Fruit fly (Drosophila melanogaster): Measurements from ENCODE around the gene CG11594.

Gene CG11594

DNA sequence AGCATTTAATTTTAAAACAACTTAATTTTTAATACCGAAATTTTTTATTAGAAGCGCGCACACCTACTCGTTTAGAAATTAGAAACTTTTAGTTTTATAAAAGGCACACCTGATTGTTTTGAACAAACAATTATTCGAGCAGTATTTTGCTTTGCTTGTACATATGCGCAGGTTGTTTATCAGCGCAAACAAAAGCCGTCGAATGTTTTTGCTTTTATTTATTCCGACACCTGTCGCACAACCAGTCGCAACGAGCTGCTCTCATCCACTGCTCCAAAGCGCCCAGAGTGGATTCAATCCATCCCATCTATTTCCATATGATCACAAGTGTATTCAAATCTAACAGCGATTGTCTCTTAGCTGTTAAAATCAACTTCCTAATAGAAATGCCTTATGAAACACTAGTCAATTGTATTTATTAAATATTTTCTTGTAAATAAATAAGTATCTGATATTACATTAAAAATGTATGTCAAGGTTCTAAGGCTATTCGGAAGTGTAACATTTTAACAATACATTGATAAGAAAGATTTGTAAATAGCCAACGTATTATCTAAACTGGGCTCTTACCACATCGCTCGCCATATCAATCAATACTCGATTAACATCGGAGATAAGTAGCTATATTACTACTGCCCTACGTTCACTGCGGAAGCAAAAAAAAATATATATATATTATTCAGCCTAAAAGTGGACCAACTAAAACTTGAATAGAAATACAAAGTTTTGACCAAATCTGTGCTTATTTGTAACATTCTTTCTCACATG is at the start of gene CG11594 (continued):
- TF ChIP-seq CG12071 (GFP tag; optimal IDR thresholded peaks at IDR 0.05) (peak; percentile 54), CG17568 (GFP tag; optimal IDR thresholded peaks at IDR 0.05) (no peak), CG10543 (GFP tag; optimal IDR thresholded peaks at IDR 0.05) (peak; percentile 40), Xbp1 (GFP tag; optimal IDR thresholded peaks at IDR 0.05) (no peak), zfh1 (GFP tag; IDR thresholded peaks at IDR 0.05) (no peak), ara (GFP tag; IDR thresholded peaks at IDR 0.05) (no peak), hb (GFP tag; IDR thresholded peaks at IDR 0.05; ENCODE audit: partially characterized antibody) (no peak), Opbp (GFP tag; IDR thresholded peaks at IDR 0.05; ENCODE audit: partially characterized antibody) (no peak), Med (GFP tag) (no peak), Vsx1 (GFP tag; optimal IDR thresholded peaks at IDR 0.05) (no peak), Rfx (GFP tag; IDR thresholded peaks at IDR 0.05) (peak; percentile 58), schlank (tag; optimal IDR thresholded peaks at IDR 0.05) (peak; percentile 44), CG5245 (GFP tag; optimal IDR thresholded peaks at IDR 0.05) (no peak), CG18764 (GFP tag; optimal IDR thresholded peaks at IDR 0.05) (no peak), dati (GFP tag; IDR thresholded peaks at IDR 0.05) (no peak), tna (GFP tag; IDR thresholded peaks at IDR 0.05; ENCODE audit: partially characterized antibody) (no peak), CG4730 (GFP tag; IDR thresholded peaks at IDR 0.05) (no peak), CG8290 (GFP tag; optimal IDR thresholded peaks at IDR 0.05) (no peak), CG8290 (tag; optimal IDR thresholded peaks at IDR 0.05) (no peak), seq (GFP tag; IDR thresholded peaks at IDR 0.05) (no peak), nerfin-2 (GFP tag; IDR thresholded peaks at IDR 0.05; ENCODE audit: partially characterized antibody) (no peak), CG17829 (tag; optimal IDR thresholded peaks at IDR 0.05) (no peak), eyg (GFP tag; optimal IDR thresholded peaks at IDR 0.05) (peak; percentile 25), CG8388 (GFP tag; optimal IDR thresholded peaks at IDR 0.05) (no peak), CG8944 (GFP tag; optimal IDR thresholded peaks at IDR 0.05) (no peak), vvl (GFP tag; IDR thresholded peaks at IDR 0.05) (peak; percentile 36), Pdp1 (GFP tag; optimal IDR thresholded peaks at IDR 0.05) (peak in 1 of 2 experiments; percentile 27), CG9876 (GFP tag; optimal IDR thresholded peaks at IDR 0.05) (no peak), lab (GFP tag; optimal IDR thresholded peaks at IDR 0.05) (peak; percentile 76), pb (GFP tag; optimal IDR thresholded peaks at IDR 0.05) (no peak), sens-2 (GFP tag; IDR thresholded peaks at IDR 0.05) (no peak), Myb (GFP tag; optimal IDR thresholded peaks at IDR 0.05) (no peak), her (GFP tag; optimal IDR thresholded peaks at IDR 0.05) (no peak), CG12155 (GFP tag; optimal IDR thresholded peaks at IDR 0.05) (no peak), CG7928 (GFP tag; optimal IDR thresholded peaks at IDR 0.05) (no peak), CG10209 (GFP tag; optimal IDR thresholded peaks at IDR 0.05) (peak; percentile 42), ci (GFP tag; IDR thresholded peaks at IDR 0.05) (peak; percentile 9; the same call in 1 of the 3 replicates), CG11695 (GFP tag; IDR thresholded peaks at IDR 0.05) (0 out of 3 replicates have a peak, but pooled peaks have one; percentile 23), tap (tag; optimal IDR thresholded peaks at IDR 0.05) (no peak), en (GFP tag; optimal IDR thresholded peaks at IDR 0.05) (no peak), CG2116 (GFP tag; optimal IDR thresholded peaks at IDR 0.05) (no peak), nom (GFP tag; optimal IDR thresholded peaks at IDR 0.05) (no peak), cato (GFP tag; optimal IDR thresholded peaks at IDR 0.05; ENCODE audit: borderline replicate concordance) (no peak), CG3838 (GFP tag; optimal IDR thresholded peaks at IDR 0.05) (no peak), cwo (GFP tag; optimal IDR thresholded peaks at IDR 0.05) (peak; percentile 3), CG7987 (GFP tag; optimal IDR thresholded peaks at IDR 0.05) (peak; percentile 49), TFAM (GFP tag; optimal IDR thresholded peaks at IDR 0.05) (no peak), CG1233 (GFP tag; optimal IDR thresholded peaks at IDR 0.05) (no peak), E2f2 (GFP tag; IDR thresholded peaks at IDR 0.05) (no peak), CG10462 (GFP tag; optimal IDR thresholded peaks at IDR 0.05) (no peak)

Measured in whole organism, embryonic.